Fruit fly (Drosophila melanogaster): ENCODE results near the gene CG5439.

Gene CG5439

DNA sequence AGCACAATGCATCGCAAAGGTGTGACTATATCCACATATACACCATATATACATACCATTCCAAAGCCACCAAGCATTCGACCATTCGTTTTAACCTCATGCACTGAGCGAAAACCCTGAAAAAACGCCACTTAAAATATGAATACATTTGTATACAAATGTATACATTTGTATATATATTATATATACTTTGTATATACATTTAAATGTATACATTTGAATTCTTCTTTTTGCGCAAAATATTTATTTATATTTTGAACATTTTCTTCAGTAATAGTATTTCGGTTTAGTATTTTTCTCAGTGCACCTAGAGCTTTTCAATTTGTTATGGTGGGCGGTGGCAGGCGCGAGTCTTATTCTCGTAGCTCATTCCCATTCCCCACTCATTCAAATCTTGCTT is 20.6 kb upstream of the CG5439 start (continued):
- TF ChIP-seq shn (GFP tag; optimal IDR thresholded peaks at IDR 0.05) (no peak), CG4328 (GFP tag; optimal IDR thresholded peaks at IDR 0.05) (no peak), Dip2 (GFP tag; IDR thresholded peaks at IDR 0.05) (no peak), Oaz (GFP tag; IDR thresholded peaks at IDR 0.05) (0 out of 2 replicates have a peak, but pooled peaks have one; percentile 29), CG9609 (GFP tag; optimal IDR thresholded peaks at IDR 0.05) (no peak), chn (GFP tag; optimal IDR thresholded peaks at IDR 0.05) (no peak), bab2 (GFP tag; optimal IDR thresholded peaks at IDR 0.05) (no peak), fd96Cb (tag; optimal IDR thresholded peaks at IDR 0.05) (peak; percentile 3), sob (GFP tag; IDR thresholded peaks at IDR 0.05) (no peak), CG10209 (GFP tag; optimal IDR thresholded peaks at IDR 0.05) (peak; percentile 3), NK7.1 (GFP tag; optimal IDR thresholded peaks at IDR 0.05) (no peak), CG32772 (GFP tag; IDR thresholded peaks at IDR 0.05) (0 out of 2 replicates have a peak, but pooled peaks have one; percentile 13), fru (optimal IDR thresholded peaks at IDR 0.05) (no peak), CG3838 (GFP tag; optimal IDR thresholded peaks at IDR 0.05) (no peak), CG14014 (GFP tag; IDR thresholded peaks at IDR 0.05) (no peak)

dm6 chr2L:13157903-13158302 is 19.0 kb upstream of the CG5439 start:
- TF ChIP-seq CG32532 (GFP tag; IDR thresholded peaks at IDR 0.05): peak; percentile 33; the same call in 1 of the 2 replicates
- no peak for TF ChIP-seq CG9727 (GFP tag; optimal IDR thresholded peaks at IDR 0.05)
- peak; percentile 60 for TF ChIP-seq lab (GFP tag; optimal IDR thresholded peaks at IDR 0.05)
- no peak for TF ChIP-seq Camta (GFP tag; optimal IDR thresholded peaks at IDR 0.05)
- no peak for TF ChIP-seq pan (optimal IDR thresholded peaks at IDR 0.05)
- peak in 1 of 2 experiments; percentile 15 for TF ChIP-seq pan (GFP tag; optimal IDR thresholded peaks at IDR 0.05 in 1 of 2, IDR thresholded peaks at IDR 0.05 in 1 of 2)
- TF ChIP-seq unc-4 (GFP tag; IDR thresholded peaks at IDR 0.05; ENCODE audit: partially characterized antibody): no peak
- TF ChIP-seq Elba2 (GFP tag; optimal IDR thresholded peaks at IDR 0.05): peak; percentile 15
- TF ChIP-seq dimm (GFP tag; IDR thresholded peaks at IDR 0.05): no peak
- no peak for TF ChIP-seq CG17829 (tag; optimal IDR thresholded peaks at IDR 0.05)
- no peak for TF ChIP-seq mam (GFP tag; optimal IDR thresholded peaks at IDR 0.05)
- TF ChIP-seq row (GFP tag; IDR thresholded peaks at IDR 0.05): no peak
- TF ChIP-seq wor (GFP tag; IDR thresholded peaks at IDR 0.05): no peak
- TF ChIP-seq CG6765 (GFP tag; optimal IDR thresholded peaks at IDR 0.05): peak; percentile 51
- peak in 1 of 2 experiments; percentile 89 for TF ChIP-seq insv (GFP tag; optimal IDR thresholded peaks at IDR 0.05)
- TF ChIP-seq nmo (GFP tag; optimal IDR thresholded peaks at IDR 0.05): no peak
- no peak for TF ChIP-seq shn (GFP tag; optimal IDR thresholded peaks at IDR 0.05)
- no peak for TF ChIP-seq Dp (GFP tag; optimal IDR thresholded peaks at IDR 0.05)
- TF ChIP-seq CG13296 (GFP tag; optimal IDR thresholded peaks at IDR 0.05): peak; percentile 67
- TF ChIP-seq Ets97D (GFP tag; optimal IDR thresholded peaks at IDR 0.05): peak; percentile 90
- TF ChIP-seq tgo (GFP tag; IDR thresholded peaks at IDR 0.05): no peak
- TF ChIP-seq pita (GFP tag; optimal IDR thresholded peaks at IDR 0.05): no peak
- TF ChIP-seq Oli (tag; optimal IDR thresholded peaks at IDR 0.05): no peak
- no peak for TF ChIP-seq lilli (GFP tag; optimal IDR thresholded peaks at IDR 0.05)
- TF ChIP-seq CG3995 (GFP tag; optimal IDR thresholded peaks at IDR 0.05): no peak
- TF ChIP-seq tna (GFP tag; IDR thresholded peaks at IDR 0.05; ENCODE audit: partially characterized antibody): no peak
- no peak for TF ChIP-seq amos (GFP tag; IDR thresholded peaks at IDR 0.05; ENCODE audit: partially characterized antibody)
- TF ChIP-seq BtbVII (GFP tag; optimal IDR thresholded peaks at IDR 0.05): peak; percentile 48
- TF ChIP-seq onecut (GFP tag; IDR thresholded peaks at IDR 0.05): 0 out of 2 replicates have a peak, but pooled peaks have one; percentile 11
- TF ChIP-seq CG18764 (GFP tag; optimal IDR thresholded peaks at IDR 0.05): no peak
- TF ChIP-seq pzg (GFP tag; optimal IDR thresholded peaks at IDR 0.05): no peak
- peak; percentile 39 for TF ChIP-seq Fer3 (tag; optimal IDR thresholded peaks at IDR 0.05)
- no peak for TF ChIP-seq zfh2 (GFP tag; optimal IDR thresholded peaks at IDR 0.05)
- TF ChIP-seq tin (GFP tag; optimal IDR thresholded peaks at IDR 0.05): no peak
- peak; percentile 11 for TF ChIP-seq MTF-1 (GFP tag; optimal IDR thresholded peaks at IDR 0.05; ENCODE audit: borderline replicate concordance)
- TF ChIP-seq nerfin-2 (GFP tag; IDR thresholded peaks at IDR 0.05; ENCODE audit: partially characterized antibody): no peak
- TF ChIP-seq CG6254 (GFP tag; optimal IDR thresholded peaks at IDR 0.05): peak; percentile 11
